Fruit fly (Drosophila melanogaster) whole organism, pupa: ENCODE results near the gene Muted.

Experiments used
- CG12605 ChIP-seq: fragments of 200-800 bp; sonication (Bioruptor generic); IDR thresholded peaks from 2 replicates; pipeline ENCODE4 v1.3.6; 2022; ENCODE audit warnings: missing biosample characterization, missing genetic modification characterization
- CG15710 ChIP-seq: fragments of 200-800 bp; sonication (Bioruptor generic); optimal IDR thresholded peaks from 2 replicates; lab custom pipeline; 2018; ENCODE audit warnings: missing biosample characterization, mild to moderate bottlenecking, missing genetic modification characterization, moderate library complexity
- CG32121 ChIP-seq: fragments of 200-800 bp; sonication (Bioruptor generic); IDR thresholded peaks from 2 replicates; pipeline ENCODE4 v1.3.6; 2022; ENCODE audit warnings: missing biosample characterization, missing genetic modification characterization
- CG34367 ChIP-seq: fragments of 200-800 bp; sonication (Bioruptor generic); optimal IDR thresholded peaks from 2 replicates; lab custom pipeline; 2018; ENCODE audit warnings: missing biosample characterization, mild to moderate bottlenecking, missing genetic modification characterization
- CG8159 ChIP-seq: fragments of 200-800 bp; sonication (Bioruptor generic); optimal IDR thresholded peaks from 3 replicates; lab custom pipeline; 2018; ENCODE audit warnings: missing biosample characterization, mild to moderate bottlenecking, missing genetic modification characterization, moderate library complexity
- CG8301 ChIP-seq: fragments of 200-800 bp; sonication (Bioruptor generic); optimal IDR thresholded peaks from 2 replicates; lab custom pipeline; 2018; ENCODE audit warnings: missing biosample characterization, mild to moderate bottlenecking, missing genetic modification characterization
- EcR ChIP-seq: fragments of 200-800 bp; sonication (Bioruptor generic); optimal IDR thresholded peaks from 3 replicates; lab custom pipeline; 2019; ENCODE audit warnings: missing biosample characterization, missing genetic modification characterization, mild to moderate bottlenecking, moderate library complexity, missing genetic modification reagents
- Ets98B ChIP-seq: fragments of 200-800 bp; sonication (Bioruptor generic); IDR thresholded peaks from 2 replicates; pipeline ENCODE4 v1.3.6; 2022; ENCODE audit warnings: missing biosample characterization, missing genetic modification characterization
- Pif1B ChIP-seq: fragments of 200-800 bp; sonication (Bioruptor generic); optimal IDR thresholded peaks from 3 replicates; lab custom pipeline; 2016; ENCODE audit warnings: missing biosample characterization, missing genetic modification characterization
- Snoo ChIP-seq: fragments of 200-800 bp; sonication (Bioruptor generic); optimal IDR thresholded peaks from 3 replicates; lab custom pipeline; 2017; ENCODE audit warnings: missing biosample characterization, mild to moderate bottlenecking, missing genetic modification characterization, inconsistent platforms
- rn ChIP-seq: fragments of 200-800 bp; sonication (Bioruptor generic); IDR thresholded peaks from 2 replicates; pipeline ENCODE4 v1.3.6; 2022; ENCODE audit warnings: missing biosample characterization, missing genetic modification characterization

- no peak for TF ChIP-seq Ets98B (GFP tag; lab: Robert Waterston, UW)
- TF ChIP-seq CG8159 (tag; lab: Kevin White, UChicago) = no peak
- TF ChIP-seq EcR (GFP tag; lab: Kevin White, UChicago) = no peak
- no peak for TF ChIP-seq CG8301 (tag; lab: Kevin White, UChicago)
- no peak for TF ChIP-seq Snoo (tag; lab: Kevin White, UChicago)
- TF ChIP-seq CG15710 (tag; lab: Kevin White, UChicago) = no peak
- TF ChIP-seq CG32121 = no peak
- TF ChIP-seq CG34367 (tag; lab: Kevin White, UChicago) = no peak
- TF ChIP-seq CG12605 (GFP tag; lab: Robert Waterston, UW) = no peak
- no peak for TF ChIP-seq Pif1B (GFP tag; lab: Kevin White, UChicago)
- TF ChIP-seq rn (GFP tag; lab: Robert Waterston, UW) = no peak
These were observed 18.7 kb downstream of the Muted start, which contains the start of gene CG43342 for dm6 chr3R:22381077-22381476.
